Worm (Caenorhabditis elegans) whole organism, L4 larva: ENCODE measurements around the gene ZK673.1.
A peak's percentile ranks its signal among the peaks of the same experiment; 100 is the strongest.

ENCODE experiments used
- D1046.2 ChIP-seq: fragments of 200-800 bp; sonication (Bioruptor generic); IDR thresholded peaks from 2 replicates; pipeline ENCODE4 v1.3.6; 2022; ENCODE audit warnings: missing genetic modification characterization, missing compliant biosample characterization
- F37D6.2 ChIP-seq: sonication (generic microtip); optimal IDR thresholded peaks from 2 replicates; lab custom pipeline; 2016; ENCODE audit warnings: mild to moderate bottlenecking, missing genetic modification characterization, missing compliant biosample characterization
- T26A8.4 ChIP-seq: fragments of 200-800 bp; sonication (Bioruptor generic); IDR thresholded peaks from 2 replicates; pipeline ENCODE4 v1.3.6; 2022; ENCODE audit warnings: missing genetic modification characterization, missing compliant biosample characterization
- Y105C5A.15 ChIP-seq: fragments of 200-800 bp; sonication (Bioruptor generic); IDR thresholded peaks from 2 replicates; pipeline ENCODE4 v1.3.6; 2022; ENCODE audit warnings: missing genetic modification characterization, missing compliant biosample characterization
- Y5F2A.4 ChIP-seq: fragments of 200-800 bp; sonication (Bioruptor generic); optimal IDR thresholded peaks from 2 replicates; lab custom pipeline; 2018; ENCODE audit warnings: mild to moderate bottlenecking, missing genetic modification characterization, missing compliant biosample characterization
- ZK337.2 ChIP-seq: fragments of 200-800 bp; sonication (Bioruptor generic); IDR thresholded peaks from 2 replicates; pipeline ENCODE4 v1.3.6; 2022; ENCODE audit warnings: missing genetic modification reagents, missing genetic modification characterization, missing compliant biosample characterization
- aha-1 ChIP-seq: fragments of 150-350 bp; peaks from one replicate; lab custom pipeline; 2014; ENCODE audit warnings: missing biosample characterization, missing genetic modification characterization
- aly-2 ChIP-seq: sonication (generic microtip); optimal IDR thresholded peaks from 2 replicates; lab custom pipeline; 2018; ENCODE audit warnings: missing biosample characterization, missing genetic modification characterization
- ceh-20 ChIP-seq: fragments of 200-800 bp; sonication (Bioruptor generic); IDR thresholded peaks from 2 replicates; pipeline ENCODE4 v1.3.6; 2022; ENCODE audit warnings: missing genetic modification reagents, missing genetic modification characterization, missing compliant biosample characterization
- daf-19 ChIP-seq: fragments of 200-800 bp; sonication (Bioruptor generic); conservative IDR thresholded peaks from 2 replicates; pipeline ENCODE4 v1.3.6; 2022; ENCODE audit warnings: missing genetic modification characterization, missing compliant biosample characterization
- daf-8 ChIP-seq: fragments of 200-800 bp; sonication (Bioruptor generic); IDR thresholded peaks from 2 replicates; pipeline ENCODE4 v1.3.6; 2022; ENCODE audit warnings: missing genetic modification characterization, missing compliant biosample characterization
- dmd-9 ChIP-seq: fragments of 200-800 bp; sonication (Bioruptor generic); IDR thresholded peaks from 2 replicates; pipeline ENCODE4 v1.3.6; 2022; ENCODE audit warnings: missing genetic modification reagents, missing genetic modification characterization, missing compliant biosample characterization
- duxl-1 ChIP-seq: sonication (generic microtip); optimal IDR thresholded peaks from 2 replicates; lab custom pipeline; 2016; ENCODE audit warnings: mild to moderate bottlenecking, missing genetic modification characterization, moderate library complexity, missing compliant biosample characterization; ENCODE audit not compliant: poor library complexity
- dve-1 ChIP-seq: sonication (generic microtip); optimal IDR thresholded peaks from 2 replicates; lab custom pipeline; 2017; ENCODE audit warnings: antibody characterized with exemption, mild to moderate bottlenecking, missing genetic modification characterization, missing compliant biosample characterization; ENCODE audit not compliant: insufficient read depth
- egl-27 ChIP-seq: sonication (generic microtip); optimal IDR thresholded peaks from 3 replicates; lab custom pipeline; 2017; ENCODE audit warnings: missing biosample characterization, missing genetic modification reagents, missing genetic modification characterization
- egl-43 ChIP-seq: fragments of 200-800 bp; sonication (Bioruptor generic); IDR thresholded peaks from 2 replicates; pipeline ENCODE4 v1.3.6; 2022; ENCODE audit warnings: missing genetic modification reagents, missing genetic modification characterization, missing compliant biosample characterization
- hif-1 ChIP-seq, 2 experiments: sonication (generic microtip); optimal IDR thresholded peaks; 2 replicates each; lab custom pipeline; 2016 to 2017; ENCODE audit warnings: missing compliant biosample characterization in 2 of 2, missing genetic modification characterization in 2 of 2, missing genetic modification reagents in 2 of 2, missing genotype in 2 of 2, mild to moderate bottlenecking in 1 of 2
- jun-1 ChIP-seq: fragments of 150-350 bp; optimal IDR thresholded peaks from 2 replicates; lab custom pipeline; 2014; ENCODE audit warnings: missing biosample characterization, missing genetic modification reagents, missing genetic modification characterization
- lim-7 ChIP-seq: fragments of 200-800 bp; sonication (Bioruptor generic); IDR thresholded peaks from 2 replicates; pipeline ENCODE4 v1.3.6; 2022; ENCODE audit warnings: missing genetic modification characterization, missing compliant biosample characterization
- lin-13 ChIP-seq: fragments of 150-350 bp; optimal IDR thresholded peaks from 2 replicates; lab custom pipeline; 2014; ENCODE audit warnings: missing biosample characterization, missing genetic modification reagents, missing genetic modification characterization
- lin-15B ChIP-seq: fragments of 150-350 bp; sonication (generic microtip); optimal IDR thresholded peaks from 3 replicates; lab custom pipeline; 2014; ENCODE audit warnings: missing biosample characterization, missing genetic modification characterization
- lin-29 ChIP-seq: fragments of 200-800 bp; sonication (Bioruptor generic); IDR thresholded peaks from 2 replicates; pipeline ENCODE4 v1.3.6; 2022; ENCODE audit warnings: missing genetic modification reagents, missing genetic modification characterization, missing compliant biosample characterization
- lin-39 ChIP-seq: fragments of 150-350 bp; optimal IDR thresholded peaks from 2 replicates; lab custom pipeline; 2014; ENCODE audit warnings: missing biosample characterization, missing genetic modification reagents, missing genetic modification characterization
- lir-3 ChIP-seq: sonication (generic microtip); optimal IDR thresholded peaks from 2 replicates; lab custom pipeline; 2016; ENCODE audit warnings: mild to moderate bottlenecking, missing genetic modification characterization, missing compliant biosample characterization
- mdl-1 ChIP-seq, 2 experiments: fragments of 150-350 bp in 1 of 2; sonication (generic microtip) in 1 of 2; optimal IDR thresholded peaks; 2 replicates each; lab custom pipeline; 2014 to 2017; ENCODE audit warnings: missing biosample characterization in 2 of 2, missing genetic modification characterization in 2 of 2
- mdt-29 ChIP-seq: fragments of 200-800 bp; sonication (Bioruptor generic); IDR thresholded peaks from 2 replicates; pipeline ENCODE4 v1.3.6; 2022; ENCODE audit warnings: missing genetic modification reagents, missing genetic modification characterization, missing compliant biosample characterization
- mes-2 ChIP-seq: sonication (generic microtip); optimal IDR thresholded peaks from 2 replicates; lab custom pipeline; 2016; ENCODE audit warnings: missing genotype, mild to moderate bottlenecking, missing genetic modification characterization, missing compliant biosample characterization; ENCODE audit not compliant: poor library complexity, severe bottlenecking
- nhr-10 ChIP-seq: fragments of 150-350 bp; optimal IDR thresholded peaks from 2 replicates; lab custom pipeline; 2014; ENCODE audit warnings: missing biosample characterization, missing genetic modification characterization
- nhr-102 ChIP-seq: sonication (generic microtip); optimal IDR thresholded peaks from 2 replicates; lab custom pipeline; 2016; ENCODE audit warnings: mild to moderate bottlenecking, missing genetic modification characterization, moderate library complexity, missing compliant biosample characterization
- nhr-111 ChIP-seq: fragments of 200-800 bp; sonication (Bioruptor generic); optimal IDR thresholded peaks from 2 replicates; lab custom pipeline; 2018; ENCODE audit warnings: mild to moderate bottlenecking, missing genetic modification characterization, missing compliant biosample characterization
- nhr-237 ChIP-seq: sonication (generic microtip); optimal IDR thresholded peaks from 2 replicates; lab custom pipeline; 2017; ENCODE audit warnings: missing biosample characterization, missing genetic modification characterization
- nhr-25 ChIP-seq: sonication (generic microtip); optimal IDR thresholded peaks from 2 replicates; lab custom pipeline; 2017; ENCODE audit warnings: missing genetic modification characterization, mild to moderate bottlenecking, missing compliant biosample characterization, antibody characterized with exemption, moderate library complexity, borderline replicate concordance; ENCODE audit not compliant: insufficient read depth
- nhr-48 ChIP-seq: sonication (generic microtip); optimal IDR thresholded peaks from 2 replicates; lab custom pipeline; 2016; ENCODE audit warnings: mild to moderate bottlenecking, missing genetic modification characterization, missing compliant biosample characterization
- rbr-2 ChIP-seq: sonication (generic microtip); optimal IDR thresholded peaks from 2 replicates; lab custom pipeline; 2016; ENCODE audit warnings: missing genotype, missing genetic modification characterization, missing compliant biosample characterization
- sdz-12 ChIP-seq: fragments of 200-800 bp; sonication (Bioruptor generic); optimal IDR thresholded peaks from 2 replicates; lab custom pipeline; 2018; ENCODE audit warnings: mild to moderate bottlenecking, missing genetic modification characterization, missing compliant biosample characterization
- snpc-1.2 ChIP-seq: fragments of 200-800 bp; sonication (Bioruptor generic); IDR thresholded peaks from 2 replicates; pipeline ENCODE4 v1.3.6; 2022; ENCODE audit warnings: missing genetic modification reagents, missing genetic modification characterization, missing compliant biosample characterization
- tag-97 ChIP-seq: fragments of 200-800 bp; sonication (Bioruptor generic); IDR thresholded peaks from 2 replicates; pipeline ENCODE4 v1.3.6; 2022; ENCODE audit warnings: missing genetic modification characterization, missing compliant biosample characterization
- tra-1 ChIP-seq: fragments of 200-800 bp; sonication (Bioruptor generic); IDR thresholded peaks from 2 replicates; pipeline ENCODE4 v1.3.6; 2022; ENCODE audit warnings: missing genetic modification reagents, missing genetic modification characterization, missing compliant biosample characterization
- unc-130 ChIP-seq: sonication (generic microtip); optimal IDR thresholded peaks from 2 replicates; lab custom pipeline; 2016; ENCODE audit warnings: missing genetic modification reagents, missing genetic modification characterization, missing compliant biosample characterization
- zag-1 ChIP-seq: fragments of 150-350 bp; optimal IDR thresholded peaks from 2 replicates; lab custom pipeline; 2014; ENCODE audit warnings: missing biosample characterization, missing genetic modification characterization
- zfp-2 ChIP-seq: sonication (generic microtip); optimal IDR thresholded peaks from 2 replicates; lab custom pipeline; 2016; ENCODE audit warnings: mild to moderate bottlenecking, missing genetic modification characterization, missing compliant biosample characterization
- zfp-3 ChIP-seq: fragments of 200-800 bp; sonication (Bioruptor generic); conservative IDR thresholded peaks from 2 replicates; pipeline ENCODE4 v1.3.6; 2022; ENCODE audit warnings: missing genetic modification reagents, missing genetic modification characterization, missing compliant biosample characterization
- ztf-11 ChIP-seq: fragments of 150-350 bp; optimal IDR thresholded peaks from 2 replicates; lab custom pipeline; 2014; ENCODE audit warnings: missing biosample characterization, missing genetic modification characterization
- ztf-7 ChIP-seq: fragments of 150-350 bp; optimal IDR thresholded peaks from 2 replicates; lab custom pipeline; 2014; ENCODE audit warnings: missing biosample characterization, missing genetic modification characterization

ZK673.1 gene

DNA sequence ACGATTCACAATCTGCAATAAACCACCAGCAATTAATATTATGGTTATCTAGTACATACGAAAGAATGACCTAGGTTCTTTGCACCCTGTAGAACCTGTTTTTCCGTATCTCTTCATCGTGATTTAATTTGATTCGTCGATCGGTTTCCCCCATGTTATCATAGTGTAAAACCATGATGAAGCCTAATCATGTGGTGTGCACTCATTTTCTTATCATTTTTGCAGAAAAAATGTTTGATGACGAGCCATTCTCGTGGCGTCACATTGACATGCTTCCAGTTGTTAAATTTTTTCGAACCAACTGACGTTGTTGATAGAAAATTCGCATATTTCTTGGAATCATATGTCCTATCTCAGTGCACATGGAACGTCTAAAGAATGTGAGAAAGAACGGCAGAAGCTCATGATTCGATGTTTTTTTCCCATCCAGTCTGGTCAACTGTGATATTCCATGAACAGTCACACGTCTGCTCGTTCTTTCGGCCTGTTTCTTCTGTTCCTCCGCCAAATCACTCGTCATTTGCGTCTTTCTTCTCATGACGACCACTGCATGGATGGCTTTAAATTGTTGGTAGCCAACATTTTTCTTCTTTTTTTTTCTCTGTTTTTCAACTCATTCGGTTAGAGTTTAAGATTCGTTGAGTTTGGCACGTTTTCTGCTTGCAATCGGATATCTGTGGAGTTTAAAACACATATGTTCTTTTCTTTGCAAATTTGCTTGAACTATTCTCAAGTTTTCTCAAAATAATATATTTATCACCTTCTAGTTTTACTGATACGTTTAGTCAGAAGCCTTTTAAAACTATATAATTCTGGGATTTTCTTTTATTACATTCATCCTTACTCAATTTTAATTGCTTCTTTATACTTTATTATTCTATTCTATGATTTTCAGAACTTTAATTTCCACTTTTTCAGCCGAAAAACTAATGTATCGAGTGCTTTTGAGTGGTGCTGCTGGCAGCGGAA, 4.7 kb downstream of the ZK673.1 start, which contains the start of gene ZK673.2 (continued):
- TF ChIP-seq nhr-102: no peak
- peak; percentile 10 for TF ChIP-seq jun-1 (tag; lab: Kevin White, UChicago)
- TF ChIP-seq nhr-48 (tag; lab: Kevin White, UChicago): peak; percentile 86
- peak in 1 of 2 experiments; percentile 72 for TF ChIP-seq hif-1 (tag; optimal IDR thresholded peaks at IDR 0.05; lab: Kevin White, UChicago)
- TF ChIP-seq, all 104 proteins: peak for 34

DNA sequence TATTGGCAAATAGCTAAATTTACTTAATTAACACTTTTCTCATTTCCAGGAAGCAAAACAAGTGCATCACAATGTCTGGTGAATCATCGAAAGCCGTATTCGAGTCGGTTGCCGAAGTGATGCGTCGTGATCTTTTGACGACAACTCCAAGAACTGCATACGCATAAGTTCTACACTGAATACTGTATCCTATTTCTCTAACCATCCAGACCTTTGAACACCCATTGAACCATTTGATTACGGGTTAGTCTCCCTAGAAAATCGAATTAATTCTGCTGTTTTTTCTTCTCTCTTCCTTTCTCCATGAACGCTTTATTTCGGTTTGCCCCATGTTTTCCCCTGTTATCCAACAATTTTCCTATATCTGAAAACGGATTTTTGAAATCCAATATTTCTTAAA, 6.8 kb downstream of the ZK673.1 start, which contains the start of gene lin-56:
lin-56 (plus strand) TSS at position 301 of the 400 bp plus-strand sequence.
- TF ChIP-seq aly-2 (tag; lab: Kevin White, UChicago) (no peak), aha-1 (peak; percentile 54)
- TF ChIP-seq, all 104 proteins: peak for 1

DNA sequence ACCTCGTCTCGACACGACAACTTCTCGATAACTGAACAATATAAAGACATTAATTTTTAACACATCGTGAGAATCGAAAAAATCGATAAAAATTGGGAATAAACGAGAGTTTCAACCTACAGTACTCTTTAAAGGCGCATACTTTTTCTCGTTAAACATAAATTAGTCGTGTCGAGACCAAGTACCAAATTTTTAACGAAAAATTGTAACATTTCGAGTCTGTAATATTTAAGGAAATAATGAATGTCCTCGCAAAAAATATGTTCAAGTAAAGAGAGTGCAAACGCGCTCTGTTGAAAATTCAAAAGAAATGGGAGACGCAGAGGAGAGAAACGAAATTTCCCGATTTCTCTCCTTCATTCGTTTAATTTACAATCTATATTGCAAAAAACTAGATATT, 7.4 kb downstream of the ZK673.1 start:
- TF ChIP-seq lin-13: no peak
- peak; percentile 27 for TF ChIP-seq dve-1 (tag; lab: Kevin White, UChicago)
- TF ChIP-seq F37D6.2 (tag; lab: Kevin White, UChicago): no peak
- TF ChIP-seq egl-43 (GFP tag; lab: Robert Waterston, UW): no peak
- no peak for TF ChIP-seq ZK337.2 (GFP tag; lab: Robert Waterston, UW)
- no peak for TF ChIP-seq Y5F2A.4
- TF ChIP-seq nhr-102: peak; percentile 0
- TF ChIP-seq tag-97 (GFP tag; lab: Robert Waterston, UW): no peak
- no peak for TF ChIP-seq daf-19
- TF ChIP-seq zfp-2 (tag; lab: Kevin White, UChicago): no peak
- no peak for TF ChIP-seq unc-130 (GFP tag; lab: Kevin White, UChicago)
- peak; percentile 14 for TF ChIP-seq mes-2 (tag; lab: Kevin White, UChicago)
- TF ChIP-seq rbr-2 (tag; lab: Kevin White, UChicago): no peak
- no peak for TF ChIP-seq lin-29 (GFP tag; lab: Robert Waterston, UW)
- TF ChIP-seq T26A8.4: no peak
- no peak for TF ChIP-seq lim-7 (GFP tag; lab: Robert Waterston, UW)
- no peak for TF ChIP-seq tra-1 (GFP tag; lab: Robert Waterston, UW)
- TF ChIP-seq aha-1: peak; percentile 64
- TF ChIP-seq lir-3 (tag; lab: Kevin White, UChicago): no peak
- TF ChIP-seq ztf-7: no peak
- peak; percentile 72 for TF ChIP-seq sdz-12
- no peak for TF ChIP-seq nhr-48 (tag; lab: Kevin White, UChicago)
- no peak for TF ChIP-seq daf-8 (GFP tag; lab: Robert Waterston, UW)
- TF ChIP-seq dmd-9 (GFP tag; lab: Robert Waterston, UW): no peak
- TF ChIP-seq duxl-1: no peak
- TF ChIP-seq jun-1 (tag; lab: Kevin White, UChicago): no peak
- TF ChIP-seq nhr-10 (tag; lab: Kevin White, UChicago): no peak
- TF ChIP-seq ztf-11 (tag; lab: Kevin White, UChicago): no peak
- no peak for TF ChIP-seq lin-15B (tag; lab: Kevin White, UChicago)
- TF ChIP-seq Y105C5A.15 (GFP tag; lab: Robert Waterston, UW): no peak
- no peak for TF ChIP-seq nhr-111
- no peak for TF ChIP-seq mdl-1 (tag; optimal IDR thresholded peaks at IDR 0.05; lab: Kevin White, UChicago)
- TF ChIP-seq egl-27 (tag; lab: Kevin White, UChicago): no peak
- TF ChIP-seq mdt-29 (GFP tag; lab: Robert Waterston, UW): no peak
- peak; percentile 12 for TF ChIP-seq nhr-25
- no peak for TF ChIP-seq D1046.2 (GFP tag; lab: Robert Waterston, UW)
- peak; percentile 47; the same call in 1 of the 2 replicates for TF ChIP-seq zfp-3 (GFP tag; lab: Robert Waterston, UW)
- TF ChIP-seq lin-39 (tag; lab: Kevin White, UChicago): no peak
- TF ChIP-seq nhr-237 (tag; lab: Kevin White, UChicago): no peak
- no peak for TF ChIP-seq zag-1 (tag; lab: Kevin White, UChicago)
- no peak for TF ChIP-seq ceh-20 (GFP tag; lab: Robert Waterston, UW)
- TF ChIP-seq snpc-1.2 (GFP tag; lab: Robert Waterston, UW): no peak
